Worm (Caenorhabditis elegans): ENCODE results near the gene F17E9.16.
A peak's percentile ranks its signal among the peaks of the same experiment; 100 is the strongest.

DNA sequence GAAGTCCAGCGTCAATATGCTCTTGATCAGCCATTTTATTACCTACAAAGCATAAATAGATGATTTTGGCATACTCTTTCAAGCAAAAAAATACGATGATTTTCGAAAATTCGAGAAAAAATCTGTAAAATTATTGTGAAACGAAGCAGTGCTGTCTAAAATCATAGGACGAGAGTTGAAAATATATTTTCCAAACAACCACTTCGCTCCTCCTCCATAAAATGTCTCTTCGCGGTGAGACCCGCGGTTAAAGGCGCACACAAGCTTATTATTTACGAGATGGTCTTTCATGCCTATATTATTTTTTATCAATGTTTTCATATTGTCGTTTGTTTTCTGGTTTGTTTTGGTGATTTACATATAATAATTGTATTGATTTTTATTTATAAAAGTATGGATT lies 27.1 kb downstream of the F17E9.16 start, which contains the start of gene nap-1:
- TF ChIP-seq unc-62 (GFP tag; optimal IDR thresholded peaks at IDR 0.05) = no peak
- TF ChIP-seq nhr-76 (tag; optimal IDR thresholded peaks at IDR 0.05) = no peak
- no peak for TF ChIP-seq nhr-12 (tag; optimal IDR thresholded peaks at IDR 0.05)
- TF ChIP-seq nhr-237 (tag; optimal IDR thresholded peaks at IDR 0.05) = peak; percentile 31
- TF ChIP-seq mep-1 (tag; optimal IDR thresholded peaks at IDR 0.05) = peak; percentile 69
- no peak for TF ChIP-seq elt-3 (tag; optimal IDR thresholded peaks at IDR 0.05)
- TF ChIP-seq ces-1 (GFP tag; optimal IDR thresholded peaks at IDR 0.05) = peak; percentile 42

Measured in whole organism, mixed stage, embryonic.